Fruit fly (Drosophila melanogaster): ENCODE data around the gene CG2519.
A peak's percentile ranks its signal among the peaks of the same experiment; 100 is the strongest.

Gene CG2519

dm6 chr3R:5547464-5547943, at the start of gene CG2519 (continued):
- TF ChIP-seq CG14014 (GFP tag; IDR thresholded peaks at IDR 0.05) (peak; percentile 49; the same call in 1 of the 2 replicates), CG7839 (tag; optimal IDR thresholded peaks at IDR 0.05) (no peak), Stat92E (GFP tag; optimal IDR thresholded peaks at IDR 0.05) (peak in 1 of 3 experiments; percentile 45), CG6654 (GFP tag; optimal IDR thresholded peaks at IDR 0.05) (no peak), CG18619 (GFP tag; optimal IDR thresholded peaks at IDR 0.05) (peak; percentile 15), CG7556 (GFP tag; optimal IDR thresholded peaks at IDR 0.05) (no peak), CG18764 (GFP tag; optimal IDR thresholded peaks at IDR 0.05) (peak; percentile 61), CG17568 (GFP tag; optimal IDR thresholded peaks at IDR 0.05) (no peak), CG10366 (GFP tag; IDR thresholded peaks at IDR 0.05) (peak; percentile 70), Sox102F (GFP tag; optimal IDR thresholded peaks at IDR 0.05) (no peak), lov (optimal IDR thresholded peaks at IDR 0.05) (no peak), lov (GFP tag; IDR thresholded peaks at IDR 0.05) (0 out of 3 replicates have a peak, but pooled peaks have one; percentile 53), CG6813 (GFP tag; optimal IDR thresholded peaks at IDR 0.05) (no peak), C15 (GFP tag; IDR thresholded peaks at IDR 0.05) (no peak), CG10321 (GFP tag; IDR thresholded peaks at IDR 0.05) (no peak), MESR4 (GFP tag; optimal IDR thresholded peaks at IDR 0.05) (peak; percentile 100), pzg (GFP tag; optimal IDR thresholded peaks at IDR 0.05) (peak; percentile 91), tll (GFP tag; optimal IDR thresholded peaks at IDR 0.05) (no peak), CG12659 (GFP tag; optimal IDR thresholded peaks at IDR 0.05) (peak; percentile 74), sima (GFP tag; optimal IDR thresholded peaks at IDR 0.05) (no peak), fd96Cb (tag; optimal IDR thresholded peaks at IDR 0.05) (no peak), zfh2 (GFP tag; optimal IDR thresholded peaks at IDR 0.05) (peak; percentile 72), mam (GFP tag; optimal IDR thresholded peaks at IDR 0.05) (peak; percentile 73), HLH54F (GFP tag; optimal IDR thresholded peaks at IDR 0.05) (peak; percentile 69), CG31388 (GFP tag; optimal IDR thresholded peaks at IDR 0.05) (no peak), fu2 (GFP tag; optimal IDR thresholded peaks at IDR 0.05) (peak; percentile 67), mld (GFP tag; IDR thresholded peaks at IDR 0.05; ENCODE audit: partially characterized antibody) (peak; percentile 92), Dek (tag; optimal IDR thresholded peaks at IDR 0.05) (no peak), crp (GFP tag; optimal IDR thresholded peaks at IDR 0.05) (peak in 1 of 2 experiments; percentile 23), CG7357 (GFP tag; IDR thresholded peaks at IDR 0.05) (no peak), NK7.1 (GFP tag; optimal IDR thresholded peaks at IDR 0.05) (no peak), tap (tag; optimal IDR thresholded peaks at IDR 0.05) (no peak), E2f2 (GFP tag; IDR thresholded peaks at IDR 0.05) (peak; percentile 61), CG13296 (GFP tag; optimal IDR thresholded peaks at IDR 0.05) (no peak), Scr (GFP tag; IDR thresholded peaks at IDR 0.05; ENCODE audit: partially characterized antibody) (peak; percentile 92), Camta (GFP tag; optimal IDR thresholded peaks at IDR 0.05) (no peak), CG12104 (GFP tag; optimal IDR thresholded peaks at IDR 0.05) (peak; percentile 46), CG14667 (GFP tag; IDR thresholded peaks at IDR 0.05) (peak; percentile 14; the same call in 1 of the 2 replicates), CG2202 (tag; optimal IDR thresholded peaks at IDR 0.05) (peak; percentile 19), CG10274 (GFP tag; optimal IDR thresholded peaks at IDR 0.05) (no peak), Antp (GFP tag; optimal IDR thresholded peaks at IDR 0.05) (peak; percentile 58), stc (GFP tag; IDR thresholded peaks at IDR 0.05) (peak; percentile 62; the same call in 1 of the 2 replicates), nerfin-2 (GFP tag; IDR thresholded peaks at IDR 0.05; ENCODE audit: partially characterized antibody) (peak; percentile 79), dpn (GFP tag; optimal IDR thresholded peaks at IDR 0.05) (peak; percentile 55 to 67), CG15696 (tag; optimal IDR thresholded peaks at IDR 0.05) (peak; percentile 29), CG1832 (GFP tag; optimal IDR thresholded peaks at IDR 0.05) (no peak), Mrtf (GFP tag; IDR thresholded peaks at IDR 0.05) (peak; percentile 24; the same call in 1 of the 3 replicates), Kr (GFP tag; optimal IDR thresholded peaks at IDR 0.05) (no peak), CG7928 (GFP tag; optimal IDR thresholded peaks at IDR 0.05) (peak; percentile 98)

Data from whole organism, embryonic.